Worm (Caenorhabditis elegans) whole organism, mixed stage, embryonic: ENCODE data around the gene cyn-17.

Experiments
- M03D4.4 ChIP-seq: sonication (generic microtip); optimal IDR thresholded peaks from 2 replicates; lab custom pipeline; 2017; ENCODE audit warnings: mild to moderate bottlenecking, missing genetic modification characterization, missing compliant biosample characterization
- bed-3 ChIP-seq: fragments of 200-800 bp; sonication (Bioruptor generic); optimal IDR thresholded peaks from 3 replicates; lab custom pipeline; 2018; ENCODE audit warnings: mild to moderate bottlenecking, missing genetic modification characterization, moderate library complexity, missing compliant biosample characterization
- blmp-1 ChIP-seq: fragments of 150-350 bp; optimal IDR thresholded peaks from 2 replicates; lab custom pipeline; 2014; ENCODE audit warnings: missing biosample characterization, missing genetic modification characterization
- ceh-39 ChIP-seq: fragments of 150-350 bp; optimal IDR thresholded peaks from 2 replicates; lab custom pipeline; 2014; ENCODE audit warnings: missing biosample characterization, missing genetic modification characterization
- ceh-43 ChIP-seq: fragments of 200-800 bp; sonication (Bioruptor generic); optimal IDR thresholded peaks from 2 replicates; lab custom pipeline; 2018; ENCODE audit warnings: mild to moderate bottlenecking, missing genetic modification characterization, moderate library complexity, missing compliant biosample characterization
- ceh-83 ChIP-seq: fragments of 200-800 bp; sonication (Bioruptor generic); optimal IDR thresholded peaks from 2 replicates; lab custom pipeline; 2018; ENCODE audit warnings: mild to moderate bottlenecking, missing genetic modification characterization, missing compliant biosample characterization
- ces-1 ChIP-seq: fragments of 150-350 bp; optimal IDR thresholded peaks from 2 replicates; lab custom pipeline; 2014; ENCODE audit warnings: missing biosample characterization, missing genetic modification reagents, missing genetic modification characterization
- cnd-1 ChIP-seq: fragments of 200-800 bp; sonication (Bioruptor generic); optimal IDR thresholded peaks from 2 replicates; lab custom pipeline; 2018; ENCODE audit warnings: mild to moderate bottlenecking, missing genetic modification characterization, missing compliant biosample characterization
- drap-1 ChIP-seq: fragments of 200-800 bp; sonication (Bioruptor generic); optimal IDR thresholded peaks from 3 replicates; lab custom pipeline; 2018; ENCODE audit warnings: mild to moderate bottlenecking, missing genetic modification characterization, missing compliant biosample characterization
- elt-1 ChIP-seq: sonication (generic microtip); optimal IDR thresholded peaks from 2 replicates; lab custom pipeline; 2017; ENCODE audit warnings: missing genetic modification characterization, mild to moderate bottlenecking, missing compliant biosample characterization, antibody characterized with exemption, moderate library complexity, borderline replicate concordance; ENCODE audit not compliant: insufficient read depth
- elt-3 ChIP-seq: fragments of 150-350 bp; optimal IDR thresholded peaks from 2 replicates; lab custom pipeline; 2014; ENCODE audit warnings: missing biosample characterization, missing genetic modification characterization
- flh-1 ChIP-seq: fragments of 200-800 bp; sonication (Bioruptor generic); optimal IDR thresholded peaks from 2 replicates; lab custom pipeline; 2018; ENCODE audit warnings: mild to moderate bottlenecking, missing genetic modification characterization, moderate library complexity, missing compliant biosample characterization
- hlh-1 ChIP-seq: fragments of 150-350 bp; optimal IDR thresholded peaks from 2 replicates; lab custom pipeline; 2014; ENCODE audit warnings: missing biosample characterization, missing genetic modification reagents, missing genetic modification characterization
- lin-13 ChIP-seq: fragments of 150-350 bp; optimal IDR thresholded peaks from 2 replicates; lab custom pipeline; 2014; ENCODE audit warnings: missing biosample characterization, missing genetic modification characterization
- lin-32 ChIP-seq: fragments of 200-800 bp; sonication (Bioruptor generic); optimal IDR thresholded peaks from 2 replicates; lab custom pipeline; 2018; ENCODE audit warnings: mild to moderate bottlenecking, missing genetic modification characterization, missing compliant biosample characterization
- lsy-2 ChIP-seq: fragments of 150-350 bp; optimal IDR thresholded peaks from 2 replicates; lab custom pipeline; 2014; ENCODE audit warnings: missing biosample characterization, missing genetic modification characterization
- mab-5 ChIP-seq: fragments of 150-350 bp; optimal IDR thresholded peaks from 2 replicates; lab custom pipeline; 2014; ENCODE audit warnings: missing biosample characterization, missing genetic modification characterization
- mep-1 ChIP-seq: fragments of 150-350 bp; optimal IDR thresholded peaks from 2 replicates; lab custom pipeline; 2017; ENCODE audit warnings: missing biosample characterization, missing genetic modification reagents, missing genetic modification characterization, inconsistent platforms
- nhr-2 ChIP-seq: fragments of 150-350 bp; optimal IDR thresholded peaks from 2 replicates; lab custom pipeline; 2014; ENCODE audit warnings: missing biosample characterization, missing genetic modification characterization
- nhr-237 ChIP-seq: fragments of 150-350 bp; optimal IDR thresholded peaks from 2 replicates; lab custom pipeline; 2014; ENCODE audit warnings: missing biosample characterization, missing genetic modification characterization
- nhr-28 ChIP-seq: fragments of 150-350 bp; optimal IDR thresholded peaks from 2 replicates; lab custom pipeline; 2014; ENCODE audit warnings: missing biosample characterization, missing genetic modification characterization
- pha-4 ChIP-seq: fragments of 150-350 bp; optimal IDR thresholded peaks from 2 replicates; lab custom pipeline; 2018; ENCODE audit warnings: missing biosample characterization, missing genetic modification reagents, missing genetic modification characterization
- snpc-4 ChIP-seq: fragments of 150-350 bp; optimal IDR thresholded peaks from 2 replicates; lab custom pipeline; 2014; ENCODE audit warnings: missing biosample characterization, missing genetic modification characterization
- sptf-1 ChIP-seq: sonication (generic microtip); optimal IDR thresholded peaks from 2 replicates; lab custom pipeline; 2017; ENCODE audit warnings: mild to moderate bottlenecking, missing genetic modification characterization, moderate library complexity, missing compliant biosample characterization
- tbx-8 ChIP-seq: fragments of 200-800 bp; sonication (Bioruptor generic); optimal IDR thresholded peaks from 2 replicates; lab custom pipeline; 2018; ENCODE audit warnings: mild to moderate bottlenecking, missing genetic modification characterization, moderate library complexity, missing compliant biosample characterization
- unc-120 ChIP-seq: sonication (generic microtip); optimal IDR thresholded peaks from 2 replicates; lab custom pipeline; 2017; ENCODE audit warnings: missing genetic modification characterization, missing compliant biosample characterization; ENCODE audit not compliant: poor library complexity, severe bottlenecking
- unc-39 ChIP-seq: fragments of 150-350 bp; optimal IDR thresholded peaks from 2 replicates; lab custom pipeline; 2014; ENCODE audit warnings: missing biosample characterization, missing genetic modification characterization
- unc-62 ChIP-seq: fragments of 150-350 bp; optimal IDR thresholded peaks from 2 replicates; lab custom pipeline; 2014; ENCODE audit warnings: missing biosample characterization, missing genetic modification reagents, missing genetic modification characterization
- zip-8 ChIP-seq: fragments of 150-350 bp; optimal IDR thresholded peaks from 2 replicates; lab custom pipeline; 2014; ENCODE audit warnings: missing biosample characterization, missing genetic modification characterization

Gene cyn-17

DNA sequence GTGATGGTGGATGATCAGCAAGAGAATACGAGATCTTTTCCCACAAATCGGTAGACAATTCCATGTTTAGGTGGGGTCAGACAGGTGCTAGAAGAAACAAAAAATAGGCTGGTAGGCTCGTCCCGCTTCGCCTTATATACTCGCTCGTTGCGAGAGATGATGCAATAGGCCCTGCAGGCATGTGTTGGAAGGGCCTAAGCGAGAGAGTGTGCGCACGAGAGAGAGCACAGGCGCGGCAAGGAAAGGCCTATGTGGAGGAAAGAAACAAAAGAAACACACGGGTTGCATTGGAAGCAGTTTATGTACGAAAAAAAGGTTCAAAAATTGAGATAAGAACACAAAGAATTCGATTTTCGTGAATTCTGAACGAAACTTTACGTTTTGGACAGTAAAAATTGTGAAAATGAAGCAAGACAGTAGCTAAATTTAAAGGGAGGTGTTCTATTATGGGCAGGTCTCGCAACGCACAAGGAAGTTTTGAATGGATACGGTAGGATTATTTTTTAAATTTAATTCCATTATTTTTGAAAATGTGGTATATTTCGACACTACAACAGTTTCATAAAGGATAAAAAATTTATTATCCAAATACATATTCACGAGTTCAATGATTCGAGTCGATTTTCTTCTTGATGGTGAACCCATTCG is 18.6 kb upstream of the cyn-17 start, which contains the start of gene F44E7.5:
TSS of gene F44E7.5 (minus strand) at position 210 of the 648 bp plus-strand sequence.
- TF ChIP-seq ceh-39 (tag; lab: Kevin White, UChicago) (peak; percentile 37), zip-8 (tag; lab: Kevin White, UChicago) (peak; percentile 60), lsy-2 (tag; lab: Kevin White, UChicago) (peak; percentile 20), flh-1 (GFP tag; lab: Kevin White, UChicago) (no peak), unc-120 (tag; lab: Kevin White, UChicago) (peak; percentile 8), ces-1 (GFP tag; lab: Kevin White, UChicago) (peak; percentile 2), cnd-1 (no peak), unc-39 (tag; lab: Kevin White, UChicago) (no peak)

DNA sequence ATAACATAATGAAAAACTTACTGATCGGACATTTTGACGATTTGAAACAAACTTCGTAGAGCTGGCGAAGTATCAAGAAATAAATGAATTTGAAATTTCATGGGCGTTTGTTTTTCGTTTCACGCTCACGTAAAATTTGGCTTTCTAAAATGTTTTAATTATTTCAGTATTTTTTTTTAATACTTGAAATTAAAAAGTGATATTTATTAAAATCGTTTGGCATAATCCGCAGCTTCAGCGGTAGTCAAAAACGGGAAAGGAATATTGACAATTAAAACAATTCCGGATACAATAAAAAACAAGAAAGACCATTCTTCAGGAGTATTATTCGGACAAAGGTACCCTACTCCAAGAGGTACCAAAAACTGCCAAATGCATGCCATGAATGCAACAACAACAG is 16.8 kb upstream of the cyn-17 start, which contains the start of gene fbxa-183:
TSS of gene fbxa-183 (minus strand) at position 101 of the 400 bp plus-strand sequence.
- TF ChIP-seq ceh-39 (tag; lab: Kevin White, UChicago) (no peak), lin-13 (tag; lab: Kevin White, UChicago) (no peak)

DNA sequence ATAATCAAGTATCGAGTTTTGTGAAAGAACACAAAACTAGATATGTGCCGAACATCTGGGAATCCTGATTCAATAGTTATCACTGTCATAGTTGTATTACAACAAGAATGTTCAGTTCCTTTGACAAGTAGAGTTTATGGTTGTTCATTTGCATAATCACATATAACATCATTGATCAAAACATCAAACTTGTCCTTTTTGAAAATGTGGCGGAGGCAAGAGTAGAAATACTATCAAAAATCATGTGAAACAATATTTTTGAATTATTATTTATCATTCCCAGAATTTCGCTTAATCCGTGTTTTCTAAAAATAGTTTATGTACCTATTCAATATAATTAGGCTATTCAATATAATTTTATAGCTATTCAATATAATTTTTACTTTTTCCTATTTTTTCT is 14.1 kb upstream of the cyn-17 start, which contains the start of gene F44E7.7:
TSS of gene F44E7.7 (minus strand) at position 101 of the 400 bp plus-strand sequence.
- TF ChIP-seq nhr-28 (tag; lab: Kevin White, UChicago) (no peak), nhr-237 (no peak), unc-39 (tag; lab: Kevin White, UChicago) (no peak), lin-32 (GFP tag; lab: Kevin White, UChicago) (no peak), blmp-1 (tag; lab: Kevin White, UChicago) (no peak)

DNA sequence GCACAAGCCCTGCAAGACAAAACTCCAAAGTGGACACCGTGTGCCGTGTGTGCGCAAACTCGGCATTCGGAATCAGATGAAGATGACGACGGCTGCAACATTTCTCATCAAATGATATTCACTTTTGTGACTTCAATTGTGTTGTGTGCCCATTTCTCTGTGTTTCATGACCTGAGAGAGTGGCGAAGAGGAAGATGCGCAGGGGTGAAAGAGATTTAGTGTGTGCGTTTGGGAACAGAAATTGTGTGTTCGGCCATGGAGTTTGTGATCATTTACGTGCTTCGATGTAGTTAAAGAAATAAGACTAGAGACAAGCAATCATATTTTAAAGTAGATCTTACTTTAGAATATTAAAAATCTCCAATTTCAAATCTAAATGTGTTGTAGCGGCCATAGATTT is 10.8 kb upstream of the cyn-17 start:
- TF ChIP-seq drap-1 (no peak), hlh-1 (tag; lab: Kevin White, UChicago) (no peak), unc-120 (tag; lab: Kevin White, UChicago) (no peak), flh-1 (GFP tag; lab: Kevin White, UChicago) (no peak), mab-5 (tag; lab: Kevin White, UChicago) (no peak), elt-3 (tag; lab: Kevin White, UChicago) (no peak), ceh-83 (GFP tag; lab: Kevin White, UChicago) (no peak), pha-4 (tag; lab: Kevin White, UChicago) (no peak), cnd-1 (no peak), M03D4.4 (tag; lab: Kevin White, UChicago) (no peak), zip-8 (tag; lab: Kevin White, UChicago) (no peak), lin-32 (GFP tag; lab: Kevin White, UChicago) (no peak), ceh-39 (tag; lab: Kevin White, UChicago) (no peak), snpc-4 (tag; lab: Kevin White, UChicago) (no peak), bed-3 (no peak)
- TF ChIP-seq, all 35 proteins: peak for 0

DNA sequence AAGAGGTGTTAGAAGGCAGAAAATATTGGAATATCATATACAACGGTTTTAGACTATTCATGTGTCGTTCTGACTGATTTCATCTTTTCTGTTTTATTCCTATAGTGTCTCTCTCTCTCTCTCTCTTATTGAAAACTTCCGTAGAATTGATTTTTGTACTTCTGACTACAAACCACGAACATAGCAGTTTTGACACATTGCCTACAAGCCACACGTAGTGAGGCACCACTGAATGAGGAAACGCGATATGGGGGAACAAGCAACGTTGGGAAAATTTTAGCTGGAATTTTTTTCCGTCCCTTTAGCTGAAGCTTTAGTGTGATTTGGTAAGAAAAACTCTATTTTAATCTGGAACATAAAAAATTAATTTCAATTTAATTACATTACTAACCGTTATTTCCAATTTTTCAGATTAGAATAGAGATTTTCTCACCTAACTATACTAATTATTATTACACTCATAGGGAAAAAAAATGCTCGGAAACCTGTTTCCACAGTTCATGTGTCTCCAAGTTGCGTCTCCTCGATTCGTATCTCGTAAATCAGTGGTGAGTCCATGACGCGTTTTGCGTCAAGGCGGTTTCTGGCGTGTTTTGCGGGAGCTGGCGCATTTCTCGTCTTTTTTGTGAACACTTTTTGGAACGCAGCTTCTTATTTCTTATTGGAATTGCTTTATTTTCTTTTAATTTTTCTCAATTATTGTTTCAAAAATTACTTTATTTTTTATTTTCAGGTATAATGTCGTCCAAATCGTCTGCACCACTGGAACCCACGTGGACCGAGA is 8.8 kb upstream of the cyn-17 start, which contains the start of the genes nhr-142 and F44E7.9:
TSS of gene nhr-142 (minus strand) at position 57 of the 784 bp plus-strand sequence.
TSS of gene F44E7.9 (plus strand) at position 734 of the 784 bp plus-strand sequence.
- peak; percentile 71 for TF ChIP-seq drap-1
- peak; percentile 4 for TF ChIP-seq cnd-1
- peak; percentile 49 for TF ChIP-seq ces-1 (GFP tag; lab: Kevin White, UChicago)
- TF ChIP-seq M03D4.4 (tag; lab: Kevin White, UChicago) = peak; percentile 50
- no peak for TF ChIP-seq hlh-1 (tag; lab: Kevin White, UChicago)
- TF ChIP-seq tbx-8 = no peak
- peak; percentile 47 for TF ChIP-seq nhr-237
- peak; percentile 23 for TF ChIP-seq bed-3
- TF ChIP-seq unc-120 (tag; lab: Kevin White, UChicago) = peak; percentile 37
- TF ChIP-seq zip-8 (tag; lab: Kevin White, UChicago) = no peak
- TF ChIP-seq lin-13 (tag; lab: Kevin White, UChicago) = peak; percentile 83
- TF ChIP-seq sptf-1 (tag; lab: Kevin White, UChicago) = peak; percentile 77
- TF ChIP-seq ceh-39 (tag; lab: Kevin White, UChicago) = no peak
- peak; percentile 36 for TF ChIP-seq pha-4 (tag; lab: Kevin White, UChicago)
- no peak for TF ChIP-seq nhr-2 (tag; lab: Kevin White, UChicago)
- no peak for TF ChIP-seq blmp-1 (tag; lab: Kevin White, UChicago)
- peak; percentile 29 for TF ChIP-seq unc-62 (GFP tag; lab: Kevin White, UChicago)
- peak; percentile 72 for TF ChIP-seq lsy-2 (tag; lab: Kevin White, UChicago)
- peak; percentile 80 for TF ChIP-seq mep-1 (tag; lab: Kevin White, UChicago)
- no peak for TF ChIP-seq snpc-4 (tag; lab: Kevin White, UChicago)
- TF ChIP-seq elt-1 (tag; lab: Kevin White, UChicago) = no peak
- peak; percentile 16 for TF ChIP-seq ceh-43 (GFP tag; lab: Kevin White, UChicago)
